Fruit fly (Drosophila melanogaster) whole organism, embryonic: ENCODE data around the gene CG3679.

Experiments
- ATbp ChIP-seq: fragments of 200-800 bp; sonication (Bioruptor generic); optimal IDR thresholded peaks from 2 replicates; lab custom pipeline; 2017; ENCODE audit warnings: missing biosample characterization, mild to moderate bottlenecking, missing genetic modification characterization, missing genetic modification reagents
- CG10462 ChIP-seq: fragments of 200-800 bp; sonication (Bioruptor generic); optimal IDR thresholded peaks from 2 replicates; lab custom pipeline; 2016; ENCODE audit warnings: missing biosample characterization, missing genetic modification characterization
- CG12236 ChIP-seq: fragments of 200-800 bp; sonication (Bioruptor generic); optimal IDR thresholded peaks from 2 replicates; lab custom pipeline; 2016; ENCODE audit warnings: missing biosample characterization, missing genetic modification characterization
- CG12659 ChIP-seq: fragments of 200-800 bp; sonication (Bioruptor generic); optimal IDR thresholded peaks from 3 replicates; lab custom pipeline; 2017; ENCODE audit warnings: mild to moderate bottlenecking, missing biosample characterization, missing genetic modification reagents, missing genetic modification characterization
- CG13624 ChIP-seq: fragments of 200-800 bp; sonication (Bioruptor generic); optimal IDR thresholded peaks from 2 replicates; lab custom pipeline; 2016; ENCODE audit warnings: missing biosample characterization, missing genetic modification characterization
- CG18011 ChIP-seq: fragments of 200-800 bp; sonication (Bioruptor generic); optimal IDR thresholded peaks from 2 replicates; lab custom pipeline; 2017; ENCODE audit warnings: missing biosample characterization, missing genetic modification characterization, mild to moderate bottlenecking, moderate library complexity, missing genotype
- CG31224 ChIP-seq: fragments of 200-800 bp; sonication (Bioruptor generic); IDR thresholded peaks from 2 replicates; pipeline ENCODE4 v1.3.6; 2022; ENCODE audit warnings: missing biosample characterization, missing genetic modification characterization
- CG4328 ChIP-seq: fragments of 200-800 bp; sonication (Bioruptor generic); optimal IDR thresholded peaks from 3 replicates; lab custom pipeline; 2017; ENCODE audit warnings: missing biosample characterization, missing genetic modification reagents, missing genetic modification characterization
- CG6175 ChIP-seq: fragments of 200-800 bp; sonication (Bioruptor generic); IDR thresholded peaks from 3 replicates; pipeline ENCODE4 v1.3.6; 2022; ENCODE audit warnings: missing biosample characterization, missing genetic modification characterization
- CG6654 ChIP-seq: fragments of 200-800 bp; sonication (Bioruptor generic); optimal IDR thresholded peaks from 2 replicates; lab custom pipeline; 2017; ENCODE audit warnings: missing biosample characterization, mild to moderate bottlenecking, missing genetic modification characterization
- CG6689 ChIP-seq: fragments of 200-800 bp; sonication (Bioruptor generic); IDR thresholded peaks from 2 replicates; pipeline ENCODE4 v1.3.6; 2022; ENCODE audit warnings: missing biosample characterization, missing genetic modification characterization
- CG7928 ChIP-seq: fragments of 200-800 bp; sonication (Bioruptor generic); optimal IDR thresholded peaks from 2 replicates; lab custom pipeline; 2017; ENCODE audit warnings: missing biosample characterization, mild to moderate bottlenecking, missing genetic modification characterization
- CG7963 ChIP-seq: fragments of 200-800 bp; sonication (Bioruptor generic); IDR thresholded peaks from 3 replicates; pipeline ENCODE4 v1.3.6; 2022; ENCODE audit warnings: missing biosample characterization, missing genetic modification characterization; ENCODE audit not compliant: partially characterized antibody
- CG8765 ChIP-seq: fragments of 200-800 bp; sonication (Bioruptor generic); IDR thresholded peaks from 2 replicates; pipeline ENCODE4 v1.3.6; 2022; ENCODE audit warnings: missing biosample characterization, missing genetic modification characterization
- D ChIP-seq, 2 experiments: fragments of 200-800 bp in 1 of 2; fragments of >200 bp in 1 of 2; sonication (Bioruptor generic) in 1 of 2; optimal IDR thresholded peaks; 2 replicates in 1 of 2; 3 replicates in 1 of 2; lab custom pipeline; 2017; ENCODE audit warnings: mild to moderate bottlenecking in 1 of 2, missing biosample characterization in 1 of 2, missing genetic modification characterization in 1 of 2, missing genetic modification reagents in 1 of 2
- Dek ChIP-seq: fragments of 200-800 bp; sonication (Bioruptor generic); optimal IDR thresholded peaks from 3 replicates; lab custom pipeline; 2019; ENCODE audit warnings: missing biosample characterization, mild to moderate bottlenecking, missing genetic modification characterization, moderate library complexity
- Dfd ChIP-seq, 2 experiments: fragments of >200 bp; optimal IDR thresholded peaks; 2 replicates each; lab custom pipeline; 2017; ENCODE audit warnings: missing biosample characterization in 2 of 2, missing genetic modification characterization in 2 of 2
- Ets65A ChIP-seq: fragments of 200-800 bp; sonication (Bioruptor generic); peaks from one replicate; lab custom pipeline; 2016; ENCODE audit warnings: missing biosample characterization, missing genetic modification characterization
- HLH4C ChIP-seq: fragments of 200-800 bp; sonication (Bioruptor generic); IDR thresholded peaks from 3 replicates; pipeline ENCODE4 v1.3.6; 2022; ENCODE audit warnings: missing biosample characterization, missing genetic modification characterization; ENCODE audit not compliant: partially characterized antibody
- MTF-1 ChIP-seq: fragments of 200-800 bp; sonication (Bioruptor generic); optimal IDR thresholded peaks from 2 replicates; lab custom pipeline; 2018; ENCODE audit warnings: missing biosample characterization, mild to moderate bottlenecking, missing genetic modification characterization, borderline replicate concordance
- Scr ChIP-seq: fragments of 200-800 bp; sonication (Bioruptor generic); IDR thresholded peaks from 2 replicates; pipeline ENCODE4 v1.3.6; 2022; ENCODE audit warnings: missing biosample characterization, missing genetic modification characterization; ENCODE audit not compliant: partially characterized antibody
- Six4 ChIP-seq: fragments of 200-800 bp; sonication (Bioruptor generic); optimal IDR thresholded peaks from 2 replicates; lab custom pipeline; 2016; ENCODE audit warnings: missing biosample characterization, missing genetic modification characterization
- Sry-β ChIP-seq: fragments of 200-800 bp; sonication (Bioruptor generic); optimal IDR thresholded peaks from 2 replicates; lab custom pipeline; 2018; ENCODE audit warnings: missing biosample characterization, mild to moderate bottlenecking, missing genetic modification characterization, moderate library complexity
- Ssrp ChIP-seq: fragments of 200-800 bp; sonication (Bioruptor generic); optimal IDR thresholded peaks from 2 replicates; lab custom pipeline; 2018; ENCODE audit warnings: missing biosample characterization, mild to moderate bottlenecking, missing genetic modification characterization, moderate library complexity
- ap ChIP-seq: fragments of 200-800 bp; sonication (Bioruptor generic); IDR thresholded peaks from 2 replicates; pipeline ENCODE4 v1.3.6; 2022; ENCODE audit warnings: missing biosample characterization, missing genetic modification characterization
- bab2 ChIP-seq: fragments of 200-800 bp; sonication (Bioruptor generic); optimal IDR thresholded peaks from 2 replicates; lab custom pipeline; 2016; ENCODE audit warnings: missing biosample characterization, missing genetic modification characterization
- crp ChIP-seq, 2 experiments: fragments of 200-800 bp; sonication (Bioruptor generic); optimal IDR thresholded peaks; 2 replicates in 1 of 2; 3 replicates in 1 of 2; lab custom pipeline; 2017; ENCODE audit warnings: missing biosample characterization in 2 of 2, missing genetic modification characterization in 2 of 2, mild to moderate bottlenecking in 1 of 2, moderate library complexity in 1 of 2
- dan ChIP-seq: fragments of 200-800 bp; sonication (Bioruptor generic); IDR thresholded peaks from 2 replicates; pipeline ENCODE4 v1.3.6; 2022; ENCODE audit warnings: missing biosample characterization, missing genetic modification characterization
- dpn ChIP-seq, 2 experiments: fragments of 200-800 bp; sonication (Bioruptor generic); optimal IDR thresholded peaks; 3 replicates each; lab custom pipeline; 2016; ENCODE audit warnings: missing biosample characterization in 2 of 2, missing genetic modification characterization in 2 of 2
- ind ChIP-seq: fragments of 200-800 bp; sonication (Bioruptor generic); optimal IDR thresholded peaks from 3 replicates; lab custom pipeline; 2016; ENCODE audit warnings: missing biosample characterization, missing genetic modification characterization
- inv ChIP-seq: fragments of 200-800 bp; sonication (Bioruptor generic); IDR thresholded peaks from 2 replicates; pipeline ENCODE4 v1.3.6; 2022; ENCODE audit warnings: missing biosample characterization, missing genetic modification characterization; ENCODE audit not compliant: partially characterized antibody
- jing ChIP-seq: fragments of 200-800 bp; sonication (Bioruptor generic); optimal IDR thresholded peaks from 2 replicates; lab custom pipeline; 2018; ENCODE audit warnings: missing biosample characterization, mild to moderate bottlenecking, missing genetic modification characterization
- jumu ChIP-seq: fragments of 200-800 bp; sonication (Bioruptor generic); optimal IDR thresholded peaks from 3 replicates; lab custom pipeline; 2016; ENCODE audit warnings: missing biosample characterization, missing genetic modification characterization
- kah ChIP-seq: fragments of 200-800 bp; sonication (Bioruptor generic); optimal IDR thresholded peaks from 2 replicates; lab custom pipeline; 2018; ENCODE audit warnings: missing biosample characterization, mild to moderate bottlenecking, missing genetic modification characterization
- lab ChIP-seq: fragments of 200-800 bp; sonication (Bioruptor generic); optimal IDR thresholded peaks from 3 replicates; lab custom pipeline; 2017; ENCODE audit warnings: missing biosample characterization, missing genetic modification characterization, mild to moderate bottlenecking, moderate library complexity, missing genetic modification reagents
- mld ChIP-seq: fragments of 200-800 bp; sonication (Bioruptor generic); IDR thresholded peaks from 3 replicates; pipeline ENCODE4 v1.3.6; 2022; ENCODE audit warnings: missing biosample characterization, missing genetic modification characterization; ENCODE audit not compliant: partially characterized antibody
- onecut ChIP-seq: fragments of 200-800 bp; sonication (Bioruptor generic); IDR thresholded peaks from 2 replicates; pipeline ENCODE4 v1.3.6; 2022; ENCODE audit warnings: missing biosample characterization, missing genetic modification characterization
- otp ChIP-seq: fragments of 200-800 bp; sonication (Bioruptor generic); IDR thresholded peaks from 3 replicates; pipeline ENCODE4, ENCODE4 v1.3.6; 2022; ENCODE audit warnings: missing biosample characterization, missing genetic modification characterization
- pb ChIP-seq: fragments of 200-800 bp; sonication (Bioruptor generic); optimal IDR thresholded peaks from 3 replicates; lab custom pipeline; 2016; ENCODE audit warnings: missing biosample characterization, missing genetic modification characterization
- pita ChIP-seq: fragments of 200-800 bp; sonication (Bioruptor generic); optimal IDR thresholded peaks from 2 replicates; lab custom pipeline; 2017; ENCODE audit warnings: missing biosample characterization, mild to moderate bottlenecking, missing genetic modification characterization
- psq ChIP-seq: fragments of 200-800 bp; sonication (Bioruptor generic); optimal IDR thresholded peaks from 2 replicates; lab custom pipeline; 2017; ENCODE audit warnings: missing biosample characterization, missing genetic modification characterization
- ranshi ChIP-seq: fragments of 200-800 bp; sonication (Bioruptor generic); IDR thresholded peaks from 2 replicates; pipeline ENCODE4 v1.3.6; 2022; ENCODE audit warnings: missing biosample characterization, missing genetic modification characterization
- sd ChIP-seq: fragments of 200-800 bp; sonication (Bioruptor generic); optimal IDR thresholded peaks from 3 replicates; lab custom pipeline; 2018; ENCODE audit warnings: missing biosample characterization, mild to moderate bottlenecking, missing genetic modification characterization, moderate library complexity
- slbo ChIP-seq: fragments of 200-800 bp; sonication (Bioruptor generic); IDR thresholded peaks from 2 replicates; pipeline ENCODE4 v1.3.6; 2022; ENCODE audit warnings: missing biosample characterization, missing genetic modification characterization
- twi ChIP-seq: fragments of 200-800 bp; optimal IDR thresholded peaks from 2 replicates; lab custom pipeline; 2019; ENCODE audit warnings: missing biosample characterization, mild to moderate bottlenecking, missing genetic modification characterization, moderate library complexity
- unc-4 ChIP-seq: fragments of 200-800 bp; sonication (Bioruptor generic); IDR thresholded peaks from 2 replicates; pipeline ENCODE4 v1.3.6; 2022; ENCODE audit warnings: missing biosample characterization, missing genetic modification characterization; ENCODE audit not compliant: partially characterized antibody
- wdn ChIP-seq: fragments of 200-800 bp; sonication (Bioruptor generic); IDR thresholded peaks from 2 replicates; pipeline ENCODE4 v1.3.6; 2022; ENCODE audit warnings: missing biosample characterization, missing genetic modification characterization

CG3679 gene

dm6 chrX:16296423-16297292, 7.0 kb upstream of the CG3679 start, which contains the start of gene CG3632 (continued):
- TF ChIP-seq psq (GFP tag; lab: Kevin White, UChicago) (no peak), ind (peak; percentile 25), dpn (GFP tag; optimal IDR thresholded peaks at IDR 0.05; lab: Kevin White, UChicago) (peak; percentile 59 to 65), CG6689 (GFP tag; lab: Robert Waterston, UW) (no peak), Sry-β (GFP tag; lab: Kevin White, UChicago) (no peak), D (optimal IDR thresholded peaks at IDR 0.05; lab: Kevin White, UChicago) (no peak), D (GFP tag; optimal IDR thresholded peaks at IDR 0.05; lab: Kevin White, UChicago) (no peak), bab2 (GFP tag; lab: Kevin White, UChicago) (no peak), CG13624 (GFP tag; lab: Kevin White, UChicago) (peak; percentile 56), CG10462 (GFP tag; lab: Kevin White, UChicago) (no peak), ap (GFP tag; lab: Robert Waterston, UW) (no peak), MTF-1 (GFP tag; lab: Kevin White, UChicago) (no peak), Six4 (GFP tag; lab: Kevin White, UChicago) (no peak), kah (GFP tag; lab: Kevin White, UChicago) (no peak), mld (peak; percentile 73; the same call in 2 of the 3 replicates), CG18011 (GFP tag; lab: Kevin White, UChicago) (no peak), CG4328 (GFP tag; lab: Kevin White, UChicago) (no peak), slbo (GFP tag; lab: Robert Waterston, UW) (peak; percentile 63; the same call in 1 of the 2 replicates), jing (no peak), CG6654 (no peak), CG7963 (GFP tag; lab: Robert Waterston, UW) (peak; percentile 89), ranshi (GFP tag; lab: Robert Waterston, UW) (peak; percentile 53; the same call in 1 of the 2 replicates), Dek (tag; lab: Kevin White, UChicago) (no peak), otp (GFP tag; lab: Robert Waterston, UW) (no peak), CG12236 (no peak), ATbp (GFP tag; lab: Kevin White, UChicago) (no peak), unc-4 (GFP tag; lab: Robert Waterston, UW) (peak; percentile 78), onecut (GFP tag; lab: Robert Waterston, UW) (no peak), twi (no peak), crp (GFP tag; optimal IDR thresholded peaks at IDR 0.05; lab: Kevin White, UChicago) (peak in 1 of 2 experiments; percentile 60), HLH4C (peak; percentile 88), inv (peak; percentile 68; the same call in 1 of the 2 replicates), CG6175 (GFP tag; lab: Robert Waterston, UW) (peak; percentile 39; the same call in 1 of the 3 replicates), CG12659 (peak; percentile 78), pita (GFP tag; lab: Kevin White, UChicago) (no peak), Ets65A (GFP tag; lab: Kevin White, UChicago) (no peak), jumu (GFP tag; lab: Kevin White, UChicago) (peak; percentile 19), Ssrp (tag; lab: Kevin White, UChicago) (no peak), CG7928 (GFP tag; lab: Kevin White, UChicago) (peak; percentile 58), dan (no peak), lab (no peak), pb (GFP tag; lab: Kevin White, UChicago) (no peak), wdn (GFP tag; lab: Robert Waterston, UW) (no peak), CG8765 (GFP tag; lab: Robert Waterston, UW) (no peak), Dfd (GFP tag; optimal IDR thresholded peaks at IDR 0.05; lab: Kevin White, UChicago) (no peak), sd (tag; lab: Kevin White, UChicago) (peak; percentile 64), CG31224 (no peak), Scr (peak; percentile 76)
